Fruit fly (Drosophila melanogaster) whole organism, embryonic: Measurements from ENCODE around the gene AP-1mu.

Experiments used
- ATbp ChIP-seq: fragments of 200-800 bp; sonication (Bioruptor generic); optimal IDR thresholded peaks from 2 replicates; lab custom pipeline; 2017; ENCODE audit warnings: missing biosample characterization, mild to moderate bottlenecking, missing genetic modification characterization, missing genetic modification reagents
- Abd-B ChIP-seq: fragments of 200-800 bp; sonication (Bioruptor generic); optimal IDR thresholded peaks from 2 replicates; lab custom pipeline; 2018; ENCODE audit warnings: missing biosample characterization, mild to moderate bottlenecking, missing genetic modification characterization, moderate library complexity
- Awh ChIP-seq: fragments of 200-800 bp; sonication (Bioruptor generic); IDR thresholded peaks from 2 replicates; pipeline ENCODE4, ENCODE4 v1.3.6; 2022; ENCODE audit warnings: missing biosample characterization, missing genetic modification characterization
- Bteb2 ChIP-seq: fragments of 200-800 bp; sonication (Bioruptor generic); optimal IDR thresholded peaks from 2 replicates; lab custom pipeline; 2016; ENCODE audit warnings: missing biosample characterization, missing genetic modification characterization
- CG10321 ChIP-seq: fragments of 200-800 bp; sonication (Bioruptor generic); IDR thresholded peaks from 2 replicates; pipeline ENCODE4 v1.3.6; 2022; ENCODE audit warnings: missing biosample characterization, missing genetic modification characterization
- CG10366 ChIP-seq: fragments of 200-800 bp; sonication (Bioruptor generic); IDR thresholded peaks from 2 replicates; pipeline ENCODE4 v1.3.6; 2022; ENCODE audit warnings: missing biosample characterization, missing genetic modification characterization
- CG10565 ChIP-seq: fragments of 200-800 bp; sonication (Bioruptor generic); optimal IDR thresholded peaks from 3 replicates; lab custom pipeline; 2016; ENCODE audit warnings: missing biosample characterization, mild to moderate bottlenecking, missing genetic modification characterization
- CG12942 ChIP-seq: fragments of 200-800 bp; sonication (Bioruptor generic); optimal IDR thresholded peaks from 3 replicates; lab custom pipeline; 2016; ENCODE audit warnings: missing biosample characterization, missing genetic modification characterization
- CG13287 ChIP-seq: fragments of 200-800 bp; sonication (Bioruptor generic); IDR thresholded peaks from 2 replicates; pipeline ENCODE4 v1.3.6; 2022; ENCODE audit warnings: missing biosample characterization, missing genetic modification characterization; ENCODE audit not compliant: partially characterized antibody
- CG2875 ChIP-seq: fragments of 200-800 bp; sonication (Bioruptor generic); optimal IDR thresholded peaks from 2 replicates; lab custom pipeline; 2017; ENCODE audit warnings: missing biosample characterization, mild to moderate bottlenecking, missing genetic modification characterization, missing genetic modification reagents
- CG31365 ChIP-seq: fragments of 200-800 bp; sonication (Bioruptor generic); optimal IDR thresholded peaks from 2 replicates; lab custom pipeline; 2018; ENCODE audit warnings: missing biosample characterization, mild to moderate bottlenecking, missing genetic modification characterization
- CG43689 ChIP-seq: fragments of 200-800 bp; sonication (Bioruptor generic); IDR thresholded peaks from 2 replicates; pipeline ENCODE4 v1.3.6; 2022; ENCODE audit warnings: missing biosample characterization, missing genetic modification characterization
- CG4820 ChIP-seq: fragments of 200-800 bp; sonication (Bioruptor generic); optimal IDR thresholded peaks from 3 replicates; lab custom pipeline; 2016; ENCODE audit warnings: missing biosample characterization, missing genetic modification characterization
- CG5245 ChIP-seq: fragments of 200-800 bp; sonication (Bioruptor generic); optimal IDR thresholded peaks from 3 replicates; lab custom pipeline; 2016; ENCODE audit warnings: missing biosample characterization, missing genetic modification characterization
- CG6683 ChIP-seq: fragments of 200-800 bp; sonication (Bioruptor generic); optimal IDR thresholded peaks from 2 replicates; lab custom pipeline; 2017; ENCODE audit warnings: missing biosample characterization, mild to moderate bottlenecking, missing genetic modification characterization, missing genetic modification reagents
- CG9727 ChIP-seq: fragments of 200-800 bp; sonication (Bioruptor generic); optimal IDR thresholded peaks from 3 replicates; lab custom pipeline; 2017; ENCODE audit warnings: missing biosample characterization, mild to moderate bottlenecking, missing genetic modification characterization
- Dfd ChIP-seq, 2 experiments: fragments of >200 bp; optimal IDR thresholded peaks; 2 replicates each; lab custom pipeline; 2017; ENCODE audit warnings: missing biosample characterization in 2 of 2, missing genetic modification characterization in 2 of 2
- GATAe ChIP-seq: fragments of 200-800 bp; sonication (Bioruptor generic); conservative IDR thresholded peaks from 2 replicates; pipeline ENCODE4 v1.3.6; 2022; ENCODE audit warnings: missing biosample characterization, missing genetic modification characterization
- H15 ChIP-seq: fragments of 200-800 bp; sonication (Bioruptor generic); IDR thresholded peaks from 3 replicates; pipeline ENCODE4 v1.3.6; 2022; ENCODE audit warnings: missing biosample characterization, missing genetic modification characterization
- HHEX ChIP-seq: fragments of 200-800 bp; sonication (Bioruptor generic); optimal IDR thresholded peaks from 3 replicates; lab custom pipeline; 2017; ENCODE audit warnings: missing biosample characterization, mild to moderate bottlenecking, missing genetic modification characterization, missing genetic modification reagents
- HLH4C ChIP-seq: fragments of 200-800 bp; sonication (Bioruptor generic); IDR thresholded peaks from 3 replicates; pipeline ENCODE4 v1.3.6; 2022; ENCODE audit warnings: missing biosample characterization, missing genetic modification characterization; ENCODE audit not compliant: partially characterized antibody
- Mad ChIP-seq: fragments of 200-800 bp; sonication (Bioruptor generic); optimal IDR thresholded peaks from 2 replicates; lab custom pipeline; 2016; ENCODE audit warnings: missing biosample characterization, missing genetic modification characterization
- Nf-YA ChIP-seq: fragments of 200-800 bp; sonication (Bioruptor generic); IDR thresholded peaks from 2 replicates; pipeline ENCODE4 v1.3.6; 2022; ENCODE audit warnings: missing biosample characterization, missing genetic modification characterization
- Opbp ChIP-seq: fragments of 200-800 bp; sonication (Bioruptor generic); IDR thresholded peaks from 3 replicates; pipeline ENCODE4 v1.3.6; 2022; ENCODE audit warnings: missing biosample characterization, missing genetic modification characterization; ENCODE audit not compliant: partially characterized antibody
- PHDP ChIP-seq: fragments of 200-800 bp; sonication (Bioruptor generic); optimal IDR thresholded peaks from 3 replicates; lab custom pipeline; 2018; ENCODE audit warnings: missing biosample characterization, mild to moderate bottlenecking, missing genetic modification characterization, moderate library complexity
- Scr ChIP-seq: fragments of 200-800 bp; sonication (Bioruptor generic); IDR thresholded peaks from 2 replicates; pipeline ENCODE4 v1.3.6; 2022; ENCODE audit warnings: missing biosample characterization, missing genetic modification characterization; ENCODE audit not compliant: partially characterized antibody
- Sin3A ChIP-seq: fragments of >200 bp; optimal IDR thresholded peaks from 2 replicates; lab custom pipeline; 2018
- Sry-β ChIP-seq: fragments of 200-800 bp; sonication (Bioruptor generic); optimal IDR thresholded peaks from 2 replicates; lab custom pipeline; 2018; ENCODE audit warnings: missing biosample characterization, mild to moderate bottlenecking, missing genetic modification characterization, moderate library complexity
- TFAM ChIP-seq: fragments of 200-800 bp; sonication (Bioruptor generic); optimal IDR thresholded peaks from 2 replicates; lab custom pipeline; 2017; ENCODE audit warnings: missing biosample characterization, missing genetic modification characterization, inconsistent platforms
- abd-A ChIP-seq: fragments of 200-800 bp; sonication (Bioruptor generic); optimal IDR thresholded peaks from 3 replicates; lab custom pipeline; 2019; ENCODE audit warnings: missing biosample characterization, mild to moderate bottlenecking, missing genetic modification characterization, moderate library complexity
- aop ChIP-seq: fragments of 200-800 bp; sonication (Bioruptor generic); IDR thresholded peaks from 2 replicates; pipeline ENCODE4 v1.3.6; 2022; ENCODE audit warnings: missing biosample characterization, missing genetic modification characterization
- bbx ChIP-seq: fragments of 200-800 bp; sonication (Bioruptor generic); IDR thresholded peaks from 2 replicates; pipeline ENCODE4 v1.3.6; 2022; ENCODE audit warnings: missing biosample characterization, missing genetic modification characterization; ENCODE audit not compliant: partially characterized antibody
- bigmax ChIP-seq: fragments of 200-800 bp; sonication (Bioruptor generic); optimal IDR thresholded peaks from 2 replicates; lab custom pipeline; 2018; ENCODE audit warnings: missing biosample characterization, mild to moderate bottlenecking, missing genetic modification characterization
- btn ChIP-seq: fragments of 200-800 bp; sonication (Bioruptor generic); optimal IDR thresholded peaks from 2 replicates; lab custom pipeline; 2016; ENCODE audit warnings: missing biosample characterization, missing genetic modification characterization
- cg ChIP-seq: fragments of 200-800 bp; sonication (Bioruptor generic); optimal IDR thresholded peaks from 3 replicates; lab custom pipeline; 2019; ENCODE audit warnings: missing biosample characterization, mild to moderate bottlenecking, missing genetic modification characterization, moderate library complexity
- chn ChIP-seq: fragments of 200-800 bp; sonication (Bioruptor generic); optimal IDR thresholded peaks from 2 replicates; lab custom pipeline; 2016; ENCODE audit warnings: missing biosample characterization, missing genetic modification characterization
- ems ChIP-seq: fragments of 200-800 bp; sonication (Bioruptor generic); optimal IDR thresholded peaks from 3 replicates; lab custom pipeline; 2016; ENCODE audit warnings: missing biosample characterization, missing genetic modification characterization
- ewg ChIP-seq: fragments of 200-800 bp; sonication (Bioruptor generic); optimal IDR thresholded peaks from 3 replicates; lab custom pipeline; 2017; ENCODE audit warnings: mild to moderate bottlenecking, missing biosample characterization, missing genetic modification reagents, missing genetic modification characterization
- exex ChIP-seq: fragments of 200-800 bp; sonication (Bioruptor generic); optimal IDR thresholded peaks from 4 replicates; lab custom pipeline; 2018; ENCODE audit warnings: missing biosample characterization, mild to moderate bottlenecking, missing genetic modification characterization, moderate library complexity
- fd102C ChIP-seq: fragments of 200-800 bp; sonication (Bioruptor generic); optimal IDR thresholded peaks from 2 replicates; lab custom pipeline; 2018; ENCODE audit warnings: missing biosample characterization, mild to moderate bottlenecking, missing genetic modification characterization, moderate library complexity
- fd64A ChIP-seq: fragments of 200-800 bp; sonication (Bioruptor generic); optimal IDR thresholded peaks from 3 replicates; lab custom pipeline; 2018; ENCODE audit warnings: missing biosample characterization, mild to moderate bottlenecking, missing genetic modification characterization
- fru ChIP-seq: fragments of >200 bp; optimal IDR thresholded peaks from 2 replicates; lab custom pipeline; 2017
- ham ChIP-seq: fragments of 200-800 bp; sonication (Bioruptor generic); IDR thresholded peaks from 2 replicates; pipeline ENCODE4 v1.3.6; 2022; ENCODE audit warnings: missing biosample characterization, missing genetic modification characterization
- insv ChIP-seq, 2 experiments: fragments of 200-800 bp; sonication (Bioruptor generic); optimal IDR thresholded peaks; 3 replicates each; lab custom pipeline; 2016 to 2018; ENCODE audit warnings: missing biosample characterization in 2 of 2, missing genetic modification characterization in 2 of 2
- nmo ChIP-seq: fragments of 200-800 bp; sonication (Bioruptor generic); optimal IDR thresholded peaks from 2 replicates; lab custom pipeline; 2018; ENCODE audit warnings: missing biosample characterization, mild to moderate bottlenecking, missing genetic modification characterization, moderate library complexity
- nom ChIP-seq: fragments of 200-800 bp; sonication (Bioruptor generic); optimal IDR thresholded peaks from 2 replicates; lab custom pipeline; 2017; ENCODE audit warnings: missing biosample characterization, missing genetic modification characterization, mild to moderate bottlenecking, moderate library complexity, missing genetic modification reagents
- ro ChIP-seq: fragments of 200-800 bp; sonication (Bioruptor generic); IDR thresholded peaks from 2 replicates; pipeline ENCODE4 v1.3.6; 2022; ENCODE audit warnings: missing biosample characterization, missing genetic modification characterization
- run ChIP-seq: fragments of 200-800 bp; sonication (Bioruptor generic); optimal IDR thresholded peaks from 3 replicates; lab custom pipeline; 2018; ENCODE audit warnings: missing biosample characterization, mild to moderate bottlenecking, missing genetic modification characterization
- seq ChIP-seq: fragments of 200-800 bp; sonication (Bioruptor generic); IDR thresholded peaks from 2 replicates; pipeline ENCODE4 v1.3.6; 2022; ENCODE audit warnings: missing biosample characterization, missing genetic modification characterization
- so ChIP-seq: fragments of 200-800 bp; sonication (Bioruptor generic); IDR thresholded peaks from 3 replicates; pipeline ENCODE4 v1.3.6; 2022; ENCODE audit warnings: missing biosample characterization, missing genetic modification characterization
- sr ChIP-seq: fragments of 200-800 bp; sonication (Bioruptor generic); IDR thresholded peaks from 3 replicates; pipeline ENCODE4 v1.3.6; 2022; ENCODE audit warnings: missing biosample characterization, missing genetic modification characterization
- zen ChIP-seq: fragments of 200-800 bp; sonication (Bioruptor generic); optimal IDR thresholded peaks from 3 replicates; lab custom pipeline; 2018; ENCODE audit warnings: missing biosample characterization, mild to moderate bottlenecking, missing genetic modification characterization, moderate library complexity

Gene AP-1mu

DNA sequence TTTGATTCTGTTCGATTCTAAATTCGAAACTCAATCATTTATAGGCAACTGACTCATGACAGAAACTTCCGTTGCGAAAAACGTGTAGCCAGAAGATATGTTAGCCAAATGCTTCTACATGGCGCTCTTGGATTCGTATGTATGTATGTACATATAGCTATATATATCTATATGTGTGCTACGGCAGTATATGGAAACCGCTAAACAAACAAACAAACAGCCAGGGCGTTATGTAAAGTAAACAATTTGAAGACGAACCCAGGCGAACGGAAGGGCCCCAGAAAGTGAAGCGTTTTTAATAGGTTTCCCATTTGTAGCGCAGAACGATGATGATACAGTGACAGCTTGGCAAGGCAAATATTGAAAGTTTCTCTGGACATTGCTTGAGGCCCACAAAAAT, 29.4 kb downstream of the AP-1mu start (continued):
- TF ChIP-seq fru (lab: Kevin White, UChicago), result no peak
- no peak for TF ChIP-seq Bteb2 (GFP tag; lab: Kevin White, UChicago)
- no peak for TF ChIP-seq Sin3A
- TF ChIP-seq ewg (GFP tag; lab: Kevin White, UChicago), result no peak
- TF ChIP-seq Sry-β (GFP tag; lab: Kevin White, UChicago), result no peak
- peak; percentile 34 for TF ChIP-seq run (tag; lab: Kevin White, UChicago)
- TF ChIP-seq Nf-YA (GFP tag; lab: Robert Waterston, UW), result no peak
- TF ChIP-seq CG13287 (GFP tag; lab: Robert Waterston, UW), result no peak
- TF ChIP-seq Scr (GFP tag; lab: Robert Waterston, UW), result no peak
- peak; percentile 15 for TF ChIP-seq cg (GFP tag; lab: Kevin White, UChicago)
- TF ChIP-seq CG31365, result no peak
- TF ChIP-seq HHEX (GFP tag; lab: Kevin White, UChicago), result no peak
- no peak for TF ChIP-seq btn (GFP tag; lab: Kevin White, UChicago)
- TF ChIP-seq zen, result no peak
- TF ChIP-seq CG9727, result no peak
- TF ChIP-seq Mad, result no peak
- TF ChIP-seq CG12942 (GFP tag; lab: Kevin White, UChicago), result no peak
- TF ChIP-seq chn (GFP tag; lab: Kevin White, UChicago), result no peak
- no peak for TF ChIP-seq nom (GFP tag; lab: Kevin White, UChicago)
- no peak for TF ChIP-seq HLH4C
- no peak for TF ChIP-seq ems (GFP tag; lab: Kevin White, UChicago)
- TF ChIP-seq ham (GFP tag; lab: Robert Waterston, UW), result no peak
- TF ChIP-seq CG10321 (GFP tag; lab: Robert Waterston, UW), result no peak
- TF ChIP-seq bigmax, result no peak
- no peak for TF ChIP-seq CG43689 (GFP tag; lab: Robert Waterston, UW)
- peak; percentile 32 for TF ChIP-seq ATbp (GFP tag; lab: Kevin White, UChicago)
- TF ChIP-seq GATAe (GFP tag; lab: Robert Waterston, UW), result no peak
- TF ChIP-seq CG6683, result no peak
- no peak for TF ChIP-seq CG5245 (GFP tag; lab: Kevin White, UChicago)
- TF ChIP-seq exex (tag; lab: Kevin White, UChicago), result no peak
- TF ChIP-seq TFAM (GFP tag; lab: Kevin White, UChicago), result no peak
- peak; percentile 36 for TF ChIP-seq fd64A (GFP tag; lab: Kevin White, UChicago)
- no peak for TF ChIP-seq abd-A (tag; lab: Kevin White, UChicago)
- no peak for TF ChIP-seq Abd-B (GFP tag; lab: Kevin White, UChicago)
- no peak for TF ChIP-seq bbx
- TF ChIP-seq so (GFP tag; lab: Robert Waterston, UW), result no peak; the same call in 2 of the 3 replicates
- peak; percentile 1 for TF ChIP-seq PHDP (tag; lab: Kevin White, UChicago)
- TF ChIP-seq CG4820, result no peak
- no peak for TF ChIP-seq sr
- no peak for TF ChIP-seq Dfd (GFP tag; optimal IDR thresholded peaks at IDR 0.05; lab: Kevin White, UChicago)
- no peak for TF ChIP-seq insv (GFP tag; optimal IDR thresholded peaks at IDR 0.05; lab: Kevin White, UChicago)
- no peak for TF ChIP-seq fd102C (GFP tag; lab: Kevin White, UChicago)
- TF ChIP-seq CG10366 (GFP tag; lab: Robert Waterston, UW), result no peak
- no peak for TF ChIP-seq Opbp (GFP tag; lab: Robert Waterston, UW)
- no peak for TF ChIP-seq nmo (GFP tag; lab: Kevin White, UChicago)
- TF ChIP-seq CG10565 (GFP tag; lab: Kevin White, UChicago), result no peak
- TF ChIP-seq ro (GFP tag; lab: Robert Waterston, UW), result no peak
- no peak for TF ChIP-seq aop (GFP tag; lab: Robert Waterston, UW)
- TF ChIP-seq seq (GFP tag; lab: Robert Waterston, UW), result no peak
- TF ChIP-seq H15 (GFP tag; lab: Robert Waterston, UW), result no peak
- TF ChIP-seq CG2875 (GFP tag; lab: Kevin White, UChicago), result no peak
- TF ChIP-seq Awh (GFP tag; lab: Robert Waterston, UW), result no peak
